Fruit fly (Drosophila melanogaster) whole organism: Measurements from ENCODE around the gene Teh1.

Source experiments
- CG8478 ChIP-seq: fragments of >200 bp; optimal IDR thresholded peaks from 2 replicates; lab custom pipeline; 2018; ENCODE audit warnings: inconsistent platforms
- Dll ChIP-seq: fragments of >200 bp; optimal IDR thresholded peaks from 2 replicates; lab custom pipeline; 2017
- EcR ChIP-seq, 2 experiments: fragments of >200 bp; optimal IDR thresholded peaks; 2 replicates each; lab custom pipeline; 2017; ENCODE audit warnings: missing biosample characterization in 2 of 2, missing genetic modification characterization in 2 of 2, missing genetic modification reagents in 2 of 2
- pan ChIP-seq: fragments of >200 bp; optimal IDR thresholded peaks from 2 replicates; lab custom pipeline; 2017
- psq ChIP-seq: fragments of >200 bp; optimal IDR thresholded peaks from 2 replicates; lab custom pipeline; 2017

DNA sequence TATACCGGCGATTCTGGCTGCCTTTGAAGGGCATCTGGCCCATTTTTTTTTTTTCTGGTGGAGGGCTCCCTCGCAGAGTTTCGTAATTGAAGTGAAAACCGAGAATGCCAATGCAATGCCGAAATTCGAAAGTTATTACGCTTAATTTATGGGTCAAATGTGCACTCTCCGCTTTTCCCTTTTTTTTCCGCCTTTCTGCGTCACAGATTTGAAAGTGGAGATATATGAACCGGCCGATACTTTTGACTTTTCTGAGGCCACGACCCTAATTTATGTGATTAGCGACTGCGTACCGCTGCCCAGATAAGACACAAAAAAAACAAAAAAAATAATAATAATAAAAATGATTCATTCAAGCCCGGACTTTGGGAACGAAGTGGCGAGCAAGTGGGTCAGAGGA is 29.6 kb upstream of the Teh1 start:
- no peak for TF ChIP-seq Dll (lab: Kevin White, UChicago)
- no peak for TF ChIP-seq CG8478
- no peak for TF ChIP-seq EcR (GFP tag; optimal IDR thresholded peaks at IDR 0.05; lab: Kevin White, UChicago)
- no peak for TF ChIP-seq psq (lab: Kevin White, UChicago)
- no peak for TF ChIP-seq pan (lab: Kevin White, UChicago)
